Worm (Caenorhabditis elegans) whole organism, L4 larva: ENCODE data around the gene sri-65.

Experiments
- F10B5.3 ChIP-seq: sonication (generic microtip); optimal IDR thresholded peaks from 2 replicates; lab custom pipeline; 2016; ENCODE audit warnings: mild to moderate bottlenecking, missing genetic modification characterization, missing compliant biosample characterization
- F26F4.8 ChIP-seq: fragments of 200-800 bp; sonication (Bioruptor generic); conservative IDR thresholded peaks from 2 replicates; pipeline ENCODE4 v1.3.6; 2022; ENCODE audit warnings: missing genetic modification characterization, missing compliant biosample characterization
- F37D6.2 ChIP-seq: sonication (generic microtip); optimal IDR thresholded peaks from 2 replicates; lab custom pipeline; 2016; ENCODE audit warnings: mild to moderate bottlenecking, missing genetic modification characterization, missing compliant biosample characterization
- F44E2.7 ChIP-seq: fragments of 200-800 bp; sonication (Bioruptor generic); IDR thresholded peaks from 2 replicates; pipeline ENCODE4 v2.1.2; 2022; ENCODE audit warnings: missing genetic modification characterization, missing compliant biosample characterization
- R02D3.7 ChIP-seq: fragments of 150-350 bp; sonication (generic microtip); optimal IDR thresholded peaks from 3 replicates; lab custom pipeline; 2014; ENCODE audit warnings: missing biosample characterization, missing genetic modification characterization
- T20F7.1 ChIP-seq: fragments of 200-800 bp; sonication (Bioruptor generic); optimal IDR thresholded peaks from 2 replicates; lab custom pipeline; 2018; ENCODE audit warnings: mild to moderate bottlenecking, missing genetic modification characterization, missing compliant biosample characterization
- Y5F2A.4 ChIP-seq: fragments of 200-800 bp; sonication (Bioruptor generic); optimal IDR thresholded peaks from 2 replicates; lab custom pipeline; 2018; ENCODE audit warnings: mild to moderate bottlenecking, missing genetic modification characterization, missing compliant biosample characterization
- Y75B8A.6 ChIP-seq: fragments of 200-800 bp; sonication (Bioruptor generic); IDR thresholded peaks from 2 replicates; pipeline ENCODE4 v1.3.6; 2022; ENCODE audit warnings: missing genetic modification reagents, missing genetic modification characterization, missing compliant biosample characterization
- ZK546.5 ChIP-seq, 2 experiments: sonication (generic microtip); optimal IDR thresholded peaks; 2 replicates each; lab custom pipeline; 2017; ENCODE audit warnings: missing biosample characterization in 2 of 2, missing genetic modification characterization in 2 of 2
- aha-1 ChIP-seq: fragments of 150-350 bp; peaks from one replicate; lab custom pipeline; 2014; ENCODE audit warnings: missing biosample characterization, missing genetic modification characterization
- ama-1 ChIP-seq: fragments of 150-350 bp; optimal IDR thresholded peaks from 2 replicates; lab custom pipeline; 2014; ENCODE audit warnings: inconsistent platforms, mixed read lengths
- arid-1 ChIP-seq: fragments of 200-800 bp; sonication (Bioruptor generic); conservative IDR thresholded peaks from 2 replicates; pipeline ENCODE4 v1.3.6; 2022; ENCODE audit warnings: missing genetic modification reagents, missing genetic modification characterization, missing compliant biosample characterization
- attf-4 ChIP-seq: sonication (generic microtip); optimal IDR thresholded peaks from 3 replicates; lab custom pipeline; 2017; ENCODE audit warnings: missing biosample characterization, missing genetic modification characterization
- ceh-20 ChIP-seq: fragments of 200-800 bp; sonication (Bioruptor generic); IDR thresholded peaks from 2 replicates; pipeline ENCODE4 v1.3.6; 2022; ENCODE audit warnings: missing genetic modification reagents, missing genetic modification characterization, missing compliant biosample characterization
- ceh-32 ChIP-seq: sonication (generic microtip); optimal IDR thresholded peaks from 2 replicates; lab custom pipeline; 2016; ENCODE audit warnings: mild to moderate bottlenecking, missing genetic modification characterization, missing compliant biosample characterization; ENCODE audit not compliant: poor library complexity
- daf-12 ChIP-seq: fragments of 150-350 bp; optimal IDR thresholded peaks from 2 replicates; lab custom pipeline; 2014; ENCODE audit warnings: missing biosample characterization, missing genetic modification reagents, missing genetic modification characterization
- daf-19 ChIP-seq: fragments of 200-800 bp; sonication (Bioruptor generic); conservative IDR thresholded peaks from 2 replicates; pipeline ENCODE4 v1.3.6; 2022; ENCODE audit warnings: missing genetic modification characterization, missing compliant biosample characterization
- dmd-9 ChIP-seq: fragments of 200-800 bp; sonication (Bioruptor generic); IDR thresholded peaks from 2 replicates; pipeline ENCODE4 v1.3.6; 2022; ENCODE audit warnings: missing genetic modification reagents, missing genetic modification characterization, missing compliant biosample characterization
- dpl-1 ChIP-seq: fragments of 150-350 bp; optimal IDR thresholded peaks from 2 replicates; lab custom pipeline; 2014; ENCODE audit warnings: missing biosample characterization, missing genetic modification reagents, missing genetic modification characterization
- duxl-1 ChIP-seq: sonication (generic microtip); optimal IDR thresholded peaks from 2 replicates; lab custom pipeline; 2016; ENCODE audit warnings: mild to moderate bottlenecking, missing genetic modification characterization, moderate library complexity, missing compliant biosample characterization; ENCODE audit not compliant: poor library complexity
- dve-1 ChIP-seq: sonication (generic microtip); optimal IDR thresholded peaks from 2 replicates; lab custom pipeline; 2017; ENCODE audit warnings: antibody characterized with exemption, mild to moderate bottlenecking, missing genetic modification characterization, missing compliant biosample characterization; ENCODE audit not compliant: insufficient read depth
- egl-27 ChIP-seq: sonication (generic microtip); optimal IDR thresholded peaks from 3 replicates; lab custom pipeline; 2017; ENCODE audit warnings: missing biosample characterization, missing genetic modification reagents, missing genetic modification characterization
- fkh-10 ChIP-seq: fragments of 150-350 bp; optimal IDR thresholded peaks from 2 replicates; lab custom pipeline; 2014; ENCODE audit warnings: missing biosample characterization, missing genetic modification reagents, missing genetic modification characterization
- gei-8 ChIP-seq: fragments of 200-800 bp; sonication (Bioruptor generic); optimal IDR thresholded peaks from 2 replicates; lab custom pipeline; 2018; ENCODE audit warnings: mild to moderate bottlenecking, missing genetic modification characterization, missing compliant biosample characterization
- lin-1 ChIP-seq: fragments of 200-800 bp; sonication (Bioruptor generic); IDR thresholded peaks from 2 replicates; pipeline ENCODE4 v1.3.6; 2022; ENCODE audit warnings: missing genetic modification reagents, missing genetic modification characterization, missing compliant biosample characterization
- lin-29 ChIP-seq: fragments of 200-800 bp; sonication (Bioruptor generic); IDR thresholded peaks from 2 replicates; pipeline ENCODE4 v1.3.6; 2022; ENCODE audit warnings: missing genetic modification reagents, missing genetic modification characterization, missing compliant biosample characterization
- lin-38 ChIP-seq: fragments of 200-800 bp; sonication (Bioruptor generic); IDR thresholded peaks from 2 replicates; pipeline ENCODE4 v1.3.6; 2022; ENCODE audit warnings: missing genetic modification reagents, missing genetic modification characterization, missing compliant biosample characterization
- lsy-2 ChIP-seq, 2 experiments: fragments of 150-350 bp in 1 of 2; sonication (generic microtip) in 1 of 2; optimal IDR thresholded peaks; 2 replicates each; lab custom pipeline; 2014 to 2017; ENCODE audit warnings: missing biosample characterization in 2 of 2, missing genetic modification characterization in 2 of 2
- madf-9 ChIP-seq: fragments of 200-800 bp; sonication (Bioruptor generic); conservative IDR thresholded peaks from 2 replicates; pipeline ENCODE4 v1.3.6; 2022; ENCODE audit warnings: missing genetic modification reagents, missing genetic modification characterization, missing compliant biosample characterization
- mdt-29 ChIP-seq: fragments of 200-800 bp; sonication (Bioruptor generic); IDR thresholded peaks from 2 replicates; pipeline ENCODE4 v1.3.6; 2022; ENCODE audit warnings: missing genetic modification reagents, missing genetic modification characterization, missing compliant biosample characterization
- mxl-2 ChIP-seq: fragments of 200-800 bp; sonication (Bioruptor generic); conservative IDR thresholded peaks from 2 replicates; pipeline ENCODE4 v1.3.6; 2022; ENCODE audit warnings: missing genetic modification reagents, missing genetic modification characterization, missing compliant biosample characterization
- mxl-3 ChIP-seq: fragments of 200-800 bp; sonication (Bioruptor generic); optimal IDR thresholded peaks from 2 replicates; lab custom pipeline; 2018; ENCODE audit warnings: mild to moderate bottlenecking, missing genetic modification characterization, missing compliant biosample characterization
- nhr-102 ChIP-seq: sonication (generic microtip); optimal IDR thresholded peaks from 2 replicates; lab custom pipeline; 2016; ENCODE audit warnings: mild to moderate bottlenecking, missing genetic modification characterization, moderate library complexity, missing compliant biosample characterization
- nhr-11 ChIP-seq: fragments of 150-350 bp; optimal IDR thresholded peaks from 2 replicates; lab custom pipeline; 2014; ENCODE audit warnings: missing biosample characterization, missing genetic modification characterization
- nhr-25 ChIP-seq: sonication (generic microtip); optimal IDR thresholded peaks from 2 replicates; lab custom pipeline; 2017; ENCODE audit warnings: missing genetic modification characterization, mild to moderate bottlenecking, missing compliant biosample characterization, antibody characterized with exemption, moderate library complexity, borderline replicate concordance; ENCODE audit not compliant: insufficient read depth
- nhr-42 ChIP-seq: fragments of 200-800 bp; sonication (Bioruptor generic); IDR thresholded peaks from 2 replicates; pipeline ENCODE4 v1.3.6; 2022; ENCODE audit warnings: missing genetic modification characterization, missing compliant biosample characterization
- nhr-48 ChIP-seq: sonication (generic microtip); optimal IDR thresholded peaks from 2 replicates; lab custom pipeline; 2016; ENCODE audit warnings: mild to moderate bottlenecking, missing genetic modification characterization, missing compliant biosample characterization
- nhr-76 ChIP-seq: fragments of 150-350 bp; optimal IDR thresholded peaks from 2 replicates; lab custom pipeline; 2014; ENCODE audit warnings: missing biosample characterization, missing genetic modification characterization
- php-3 ChIP-seq: fragments of 200-800 bp; sonication (Bioruptor generic); IDR thresholded peaks from 2 replicates; pipeline ENCODE4 v1.3.6; 2022; ENCODE audit warnings: missing genetic modification reagents, missing genetic modification characterization, missing compliant biosample characterization
- pqm-1 ChIP-seq: sonication (generic microtip); optimal IDR thresholded peaks from 2 replicates; lab custom pipeline; 2017; ENCODE audit warnings: missing biosample characterization, missing genetic modification characterization
- rbr-2 ChIP-seq: sonication (generic microtip); optimal IDR thresholded peaks from 2 replicates; lab custom pipeline; 2016; ENCODE audit warnings: missing genotype, missing genetic modification characterization, missing compliant biosample characterization
- sdz-12 ChIP-seq: fragments of 200-800 bp; sonication (Bioruptor generic); optimal IDR thresholded peaks from 2 replicates; lab custom pipeline; 2018; ENCODE audit warnings: mild to moderate bottlenecking, missing genetic modification characterization, missing compliant biosample characterization
- skn-1 ChIP-seq: fragments of 150-350 bp; optimal IDR thresholded peaks from 2 replicates; lab custom pipeline; 2014; ENCODE audit warnings: missing biosample characterization, missing genetic modification characterization
- snpc-1.2 ChIP-seq: fragments of 200-800 bp; sonication (Bioruptor generic); IDR thresholded peaks from 2 replicates; pipeline ENCODE4 v1.3.6; 2022; ENCODE audit warnings: missing genetic modification reagents, missing genetic modification characterization, missing compliant biosample characterization
- snpc-4 ChIP-seq: fragments of 150-350 bp; optimal IDR thresholded peaks from 2 replicates; lab custom pipeline; 2014; ENCODE audit warnings: missing biosample characterization, missing genetic modification characterization
- vab-7 ChIP-seq: fragments of 200-800 bp; sonication (Bioruptor generic); IDR thresholded peaks from 2 replicates; pipeline ENCODE4 v1.3.6; 2022; ENCODE audit warnings: missing genetic modification reagents, missing genetic modification characterization, missing compliant biosample characterization
- zfp-2 ChIP-seq: sonication (generic microtip); optimal IDR thresholded peaks from 2 replicates; lab custom pipeline; 2016; ENCODE audit warnings: mild to moderate bottlenecking, missing genetic modification characterization, missing compliant biosample characterization
- zip-2 ChIP-seq: fragments of 150-350 bp; optimal IDR thresholded peaks from 2 replicates; lab custom pipeline; 2014; ENCODE audit warnings: missing biosample characterization, missing genetic modification characterization

sri-65 gene

ce11 chrV:16370039-16370438, 18.1 kb downstream of the sri-65 start (continued):
- peak; percentile 82 for TF ChIP-seq lin-1 (GFP tag; lab: Robert Waterston, UW)
- peak; percentile 42 for TF ChIP-seq pqm-1 (tag; lab: Kevin White, UChicago)
- TF ChIP-seq arid-1 (GFP tag; lab: Robert Waterston, UW): peak; percentile 81; the same call in 1 of the 2 replicates
- TF ChIP-seq mxl-2 (GFP tag; lab: Robert Waterston, UW): peak; percentile 72; the same call in 1 of the 2 replicates
- TF ChIP-seq nhr-76: no peak
- TF ChIP-seq skn-1: no peak
- peak; percentile 9 for TF ChIP-seq ceh-32 (tag; lab: Kevin White, UChicago)
- TF ChIP-seq php-3 (GFP tag; lab: Robert Waterston, UW): peak; percentile 80
- TF ChIP-seq Y5F2A.4 (GFP tag; lab: Kevin White, UChicago): peak; percentile 79
- TF ChIP-seq nhr-11 (tag; lab: Kevin White, UChicago): peak; percentile 37
- TF ChIP-seq lin-29: peak; percentile 74; the same call in 1 of the 2 replicates
- no peak for TF ChIP-seq R02D3.7 (tag; lab: Kevin White, UChicago)
- TF ChIP-seq fkh-10: no peak
- TF ChIP-seq nhr-102 (tag; lab: Kevin White, UChicago): peak; percentile 87
- TF ChIP-seq F26F4.8 (GFP tag; lab: Robert Waterston, UW): peak; percentile 82; the same call in 1 of the 2 replicates
- peak; percentile 69 for TF ChIP-seq sdz-12
- TF ChIP-seq attf-4: no peak
- peak; percentile 98 for TF ChIP-seq aha-1 (tag; lab: Kevin White, UChicago)
- TF ChIP-seq snpc-4 (tag; lab: Kevin White, UChicago): no peak
- no peak for TF ChIP-seq daf-19 (GFP tag; lab: Robert Waterston, UW)
- TF ChIP-seq, all 104 proteins: peak for 74

- TF ChIP-seq mdt-29 (GFP tag; lab: Robert Waterston, UW) (no peak), madf-9 (GFP tag; lab: Robert Waterston, UW) (no peak), mxl-3 (GFP tag; lab: Kevin White, UChicago) (no peak), lsy-2 (tag; optimal IDR thresholded peaks at IDR 0.05; lab: Kevin White, UChicago) (no peak), duxl-1 (tag; lab: Kevin White, UChicago) (no peak), nhr-48 (tag; lab: Kevin White, UChicago) (no peak), ZK546.5 (tag; optimal IDR thresholded peaks at IDR 0.05; lab: Kevin White, UChicago) (no peak), snpc-1.2 (GFP tag; lab: Robert Waterston, UW) (no peak), zip-2 (tag; lab: Kevin White, UChicago) (no peak), Y75B8A.6 (no peak), dmd-9 (GFP tag; lab: Robert Waterston, UW) (no peak), sdz-12 (no peak), F44E2.7 (no peak), ceh-20 (no peak), dpl-1 (GFP tag; lab: Kevin White, UChicago) (no peak), F10B5.3 (no peak), lin-38 (GFP tag; lab: Robert Waterston, UW) (no peak), nhr-42 (GFP tag; lab: Robert Waterston, UW) (no peak), vab-7 (GFP tag; lab: Robert Waterston, UW) (no peak), nhr-102 (tag; lab: Kevin White, UChicago) (no peak)
These were observed 20.0 kb downstream of the sri-65 start for ce11 chrV:16368143-16368542.

DNA sequence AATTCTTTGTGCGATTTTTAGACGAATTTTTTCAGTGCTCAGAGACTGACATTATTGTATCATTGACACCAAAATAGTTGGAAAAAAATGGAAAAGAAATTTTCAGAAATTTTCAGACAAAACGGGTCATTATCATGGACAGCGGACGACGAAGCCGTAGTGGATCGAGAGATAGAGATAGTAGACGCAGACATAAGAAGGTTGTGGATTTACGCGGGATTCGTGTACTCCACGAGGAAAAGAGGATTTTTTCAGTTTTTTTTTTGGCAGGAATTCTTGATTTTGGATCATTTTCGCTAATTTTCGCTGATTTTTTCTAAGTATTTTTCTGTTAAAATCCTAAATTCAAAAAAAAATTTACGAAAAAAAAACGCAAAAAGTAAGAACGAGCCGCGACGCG, 20.6 kb downstream of the sri-65 start, which contains the start of gene W08G11.3:
TSS of gene W08G11.3 (plus strand) at position 107 of the 400 bp plus-strand sequence.
- TF ChIP-seq nhr-25 (no peak), rbr-2 (tag; lab: Kevin White, UChicago) (no peak), mxl-3 (GFP tag; lab: Kevin White, UChicago) (no peak), F10B5.3 (peak; percentile 25), T20F7.1 (no peak), snpc-1.2 (GFP tag; lab: Robert Waterston, UW) (no peak), ama-1 (lab: Kevin White, UChicago) (peak; percentile 55), pqm-1 (tag; lab: Kevin White, UChicago) (no peak), lin-38 (GFP tag; lab: Robert Waterston, UW) (0 out of 2 replicates have a peak, but pooled peaks have one; percentile 9), dve-1 (tag; lab: Kevin White, UChicago) (peak; percentile 11), egl-27 (no peak), F37D6.2 (tag; lab: Kevin White, UChicago) (no peak), daf-12 (tag; lab: Kevin White, UChicago) (no peak), gei-8 (GFP tag; lab: Kevin White, UChicago) (no peak), aha-1 (tag; lab: Kevin White, UChicago) (peak; percentile 36), fkh-10 (no peak), zfp-2 (tag; lab: Kevin White, UChicago) (no peak), Y75B8A.6 (no peak), R02D3.7 (tag; lab: Kevin White, UChicago) (peak; percentile 37)
